Worm (Caenorhabditis elegans): Measurements from ENCODE around the gene moc-3.

DNA sequence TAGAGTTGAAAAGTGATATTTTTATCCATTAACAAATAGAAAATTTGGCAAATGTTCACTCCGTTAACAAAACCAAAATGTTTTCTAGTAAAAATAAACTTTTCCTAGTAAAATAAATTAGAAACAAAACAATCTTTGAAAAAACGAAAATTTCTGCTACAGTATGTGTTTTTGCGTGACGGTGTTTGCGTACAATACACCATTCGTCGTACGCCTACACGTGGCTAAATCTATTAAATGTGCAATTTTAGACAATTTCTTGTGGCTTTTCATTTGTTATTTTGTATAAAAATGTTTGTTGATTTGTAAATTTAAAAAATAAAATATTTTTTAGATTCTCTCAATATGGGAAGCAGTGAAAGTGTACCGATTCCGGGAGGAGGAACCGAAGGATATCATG, 17.2 kb upstream of the moc-3 start, which contains the start of gene Y42H9AR.1:
- TF ChIP-seq mml-1 (tag; optimal IDR thresholded peaks at IDR 0.05): no peak
- no peak for TF ChIP-seq pqm-1 (tag; optimal IDR thresholded peaks at IDR 0.05)
- TF ChIP-seq ama-1 (optimal IDR thresholded peaks at IDR 0.05): no peak
- no peak for TF ChIP-seq ceh-16 (tag; optimal IDR thresholded peaks at IDR 0.05)
- no peak for TF ChIP-seq mdl-1 (tag; optimal IDR thresholded peaks at IDR 0.05)
- TF ChIP-seq snpc-4 (tag; optimal IDR thresholded peaks at IDR 0.05): no peak
- TF ChIP-seq tbx-2 (tag; optimal IDR thresholded peaks at IDR 0.05): no peak
- no peak for TF ChIP-seq unc-62 (GFP tag; optimal IDR thresholded peaks at IDR 0.05)
- TF ChIP-seq R02D3.7 (tag; optimal IDR thresholded peaks at IDR 0.05): no peak
